Fruit fly (Drosophila melanogaster) whole organism, embryonic: Measurements from ENCODE around the gene superdeath.

Experiments
- Bdp1 ChIP-seq: fragments of 200-800 bp; sonication (Bioruptor generic); optimal IDR thresholded peaks from 3 replicates; lab custom pipeline; 2016; ENCODE audit warnings: missing biosample characterization, missing genetic modification characterization
- Blimp-1 ChIP-seq: fragments of 200-800 bp; sonication (Bioruptor generic); optimal IDR thresholded peaks from 3 replicates; lab custom pipeline; 2018; ENCODE audit warnings: missing biosample characterization, missing genetic modification characterization, mild to moderate bottlenecking, moderate library complexity, missing genetic modification reagents
- CG1024 ChIP-seq: fragments of 200-800 bp; sonication (Bioruptor generic); IDR thresholded peaks from 2 replicates; pipeline ENCODE4 v1.3.6; 2022; ENCODE audit warnings: missing biosample characterization, missing genetic modification characterization
- CG10366 ChIP-seq: fragments of 200-800 bp; sonication (Bioruptor generic); IDR thresholded peaks from 2 replicates; pipeline ENCODE4 v1.3.6; 2022; ENCODE audit warnings: missing biosample characterization, missing genetic modification characterization
- CG11093 ChIP-seq: fragments of 200-800 bp; sonication (Bioruptor generic); IDR thresholded peaks from 3 replicates; pipeline ENCODE4 v1.3.6; 2022; ENCODE audit warnings: missing biosample characterization, missing genetic modification characterization
- CG11456 ChIP-seq: fragments of 200-800 bp; sonication (Bioruptor generic); IDR thresholded peaks from 3 replicates; pipeline ENCODE4 v1.3.6; 2022; ENCODE audit warnings: missing biosample characterization, missing genetic modification characterization
- CG13296 ChIP-seq: fragments of 200-800 bp; sonication (Bioruptor generic); optimal IDR thresholded peaks from 3 replicates; lab custom pipeline; 2018; ENCODE audit warnings: missing biosample characterization, mild to moderate bottlenecking, missing genetic modification characterization
- CG14014 ChIP-seq: fragments of 200-800 bp; sonication (Bioruptor generic); IDR thresholded peaks from 2 replicates; pipeline ENCODE4 v1.3.6; 2022; ENCODE audit warnings: missing biosample characterization, missing genetic modification characterization
- CG14965 ChIP-seq: fragments of 200-800 bp; sonication (Bioruptor generic); optimal IDR thresholded peaks from 2 replicates; lab custom pipeline; 2016; ENCODE audit warnings: missing biosample characterization, missing genetic modification characterization, borderline replicate concordance
- CG17186 ChIP-seq: fragments of 200-800 bp; sonication (Bioruptor generic); optimal IDR thresholded peaks from 3 replicates; lab custom pipeline; 2017; ENCODE audit warnings: missing biosample characterization, missing genetic modification reagents, missing genetic modification characterization
- CG17359 ChIP-seq: fragments of 200-800 bp; sonication (Bioruptor generic); optimal IDR thresholded peaks from 3 replicates; lab custom pipeline; 2018; ENCODE audit warnings: missing biosample characterization, mild to moderate bottlenecking, missing genetic modification characterization, moderate library complexity
- CG2678 ChIP-seq: fragments of 200-800 bp; sonication (Bioruptor generic); optimal IDR thresholded peaks from 3 replicates; lab custom pipeline; 2019; ENCODE audit warnings: missing biosample characterization, mild to moderate bottlenecking, missing genetic modification characterization, moderate library complexity
- CG30403 ChIP-seq: fragments of 200-800 bp; sonication (Bioruptor generic); optimal IDR thresholded peaks from 3 replicates; lab custom pipeline; 2016; ENCODE audit warnings: missing biosample characterization, missing genetic modification characterization
- CG3281 ChIP-seq: fragments of 200-800 bp; sonication (Bioruptor generic); optimal IDR thresholded peaks from 3 replicates; lab custom pipeline; 2017; ENCODE audit warnings: missing biosample characterization, mild to moderate bottlenecking, missing genetic modification characterization
- CG33557 ChIP-seq: fragments of 200-800 bp; sonication (Bioruptor generic); optimal IDR thresholded peaks from 2 replicates; lab custom pipeline; 2019; ENCODE audit warnings: missing biosample characterization, mild to moderate bottlenecking, missing genetic modification characterization, moderate library complexity
- CG4360 ChIP-seq: fragments of 200-800 bp; sonication (Bioruptor generic); IDR thresholded peaks from 2 replicates; pipeline ENCODE4 v1.3.6; 2022; ENCODE audit warnings: missing biosample characterization, missing genetic modification characterization
- CG4424 ChIP-seq: fragments of 200-800 bp; sonication (Bioruptor generic); optimal IDR thresholded peaks from 3 replicates; lab custom pipeline; 2016; ENCODE audit warnings: missing biosample characterization, missing genetic modification characterization
- CG4730 ChIP-seq: fragments of 200-800 bp; sonication (Bioruptor generic); IDR thresholded peaks from 2 replicates; pipeline ENCODE4 v1.3.6; 2022; ENCODE audit warnings: missing biosample characterization, missing genetic modification characterization
- CG6791 ChIP-seq: fragments of 200-800 bp; sonication (Bioruptor generic); IDR thresholded peaks from 3 replicates; pipeline ENCODE4 v1.3.6; 2022; ENCODE audit warnings: missing biosample characterization, missing genetic modification characterization; ENCODE audit not compliant: partially characterized antibody
- CG7745 ChIP-seq: fragments of 200-800 bp; sonication (Bioruptor generic); optimal IDR thresholded peaks from 2 replicates; lab custom pipeline; 2018; ENCODE audit warnings: missing biosample characterization, mild to moderate bottlenecking, missing genetic modification characterization, moderate library complexity
- CG8765 ChIP-seq: fragments of 200-800 bp; sonication (Bioruptor generic); IDR thresholded peaks from 2 replicates; pipeline ENCODE4 v1.3.6; 2022; ENCODE audit warnings: missing biosample characterization, missing genetic modification characterization
- Camta ChIP-seq: fragments of 200-800 bp; sonication (Bioruptor generic); optimal IDR thresholded peaks from 2 replicates; lab custom pipeline; 2016; ENCODE audit warnings: missing biosample characterization, missing genetic modification characterization
- D ChIP-seq, 2 experiments: fragments of 200-800 bp in 1 of 2; fragments of >200 bp in 1 of 2; sonication (Bioruptor generic) in 1 of 2; optimal IDR thresholded peaks; 2 replicates in 1 of 2; 3 replicates in 1 of 2; lab custom pipeline; 2017; ENCODE audit warnings: mild to moderate bottlenecking in 1 of 2, missing biosample characterization in 1 of 2, missing genetic modification characterization in 1 of 2, missing genetic modification reagents in 1 of 2
- HLH3B ChIP-seq: fragments of 200-800 bp; sonication (Bioruptor generic); IDR thresholded peaks from 2 replicates; pipeline ENCODE4 v1.3.6; 2022; ENCODE audit warnings: missing biosample characterization, missing genetic modification characterization
- Kr ChIP-seq: fragments of 200-800 bp; sonication (Bioruptor generic); optimal IDR thresholded peaks from 2 replicates; lab custom pipeline; 2017; ENCODE audit warnings: missing biosample characterization, mild to moderate bottlenecking, missing genetic modification characterization
- Lpt ChIP-seq: fragments of >200 bp; optimal IDR thresholded peaks from 2 replicates; lab custom pipeline; 2018; ENCODE audit warnings: missing biosample characterization, missing genetic modification characterization
- MESR4 ChIP-seq: fragments of 200-800 bp; sonication (Bioruptor generic); optimal IDR thresholded peaks from 2 replicates; lab custom pipeline; 2018; ENCODE audit warnings: missing biosample characterization, mild to moderate bottlenecking, missing genetic modification characterization, moderate library complexity
- NFAT ChIP-seq: fragments of 200-800 bp; sonication (Bioruptor generic); IDR thresholded peaks from 2 replicates; pipeline ENCODE4 v1.3.6; 2022; ENCODE audit warnings: missing biosample characterization, missing genetic modification characterization
- Nf-YA ChIP-seq: fragments of 200-800 bp; sonication (Bioruptor generic); IDR thresholded peaks from 2 replicates; pipeline ENCODE4 v1.3.6; 2022; ENCODE audit warnings: missing biosample characterization, missing genetic modification characterization
- Rfx ChIP-seq: fragments of 200-800 bp; sonication (Bioruptor generic); IDR thresholded peaks from 2 replicates; pipeline ENCODE4 v1.3.6; 2022; ENCODE audit warnings: missing biosample characterization, missing genetic modification characterization
- Usf ChIP-seq: fragments of 200-800 bp; sonication (Bioruptor generic); optimal IDR thresholded peaks from 2 replicates; lab custom pipeline; 2017; ENCODE audit warnings: missing genotype, missing biosample characterization, missing genetic modification characterization
- abd-A ChIP-seq: fragments of 200-800 bp; sonication (Bioruptor generic); optimal IDR thresholded peaks from 3 replicates; lab custom pipeline; 2019; ENCODE audit warnings: missing biosample characterization, mild to moderate bottlenecking, missing genetic modification characterization, moderate library complexity
- al ChIP-seq: fragments of 200-800 bp; sonication (Bioruptor generic); IDR thresholded peaks from 2 replicates; pipeline ENCODE4 v1.3.6; 2022; ENCODE audit warnings: missing biosample characterization, missing genetic modification characterization
- ash1 ChIP-seq: fragments of 200-800 bp; sonication (Bioruptor generic); optimal IDR thresholded peaks from 2 replicates; lab custom pipeline; 2018; ENCODE audit warnings: missing biosample characterization, mild to moderate bottlenecking, missing genetic modification characterization
- crol ChIP-seq: fragments of 200-800 bp; sonication (Bioruptor generic); IDR thresholded peaks from 2 replicates; pipeline ENCODE4 v1.3.6; 2022; ENCODE audit warnings: missing biosample characterization, missing genetic modification characterization
- dysf ChIP-seq: fragments of 200-800 bp; sonication (Bioruptor generic); IDR thresholded peaks from 3 replicates; pipeline ENCODE4 v1.3.6; 2022; ENCODE audit warnings: missing biosample characterization, missing genetic modification characterization
- en ChIP-seq: fragments of 200-800 bp; sonication (Bioruptor generic); optimal IDR thresholded peaks from 2 replicates; lab custom pipeline; 2016; ENCODE audit warnings: missing biosample characterization, missing genetic modification characterization
- hb ChIP-seq: fragments of 200-800 bp; sonication (Bioruptor generic); IDR thresholded peaks from 3 replicates; pipeline ENCODE4 v1.3.6; 2022; ENCODE audit warnings: missing biosample characterization, missing genetic modification characterization; ENCODE audit not compliant: partially characterized antibody
- her ChIP-seq: fragments of 200-800 bp; sonication (Bioruptor generic); optimal IDR thresholded peaks from 2 replicates; lab custom pipeline; 2016; ENCODE audit warnings: missing biosample characterization, missing genetic modification characterization
- insv ChIP-seq, 2 experiments: fragments of 200-800 bp; sonication (Bioruptor generic); optimal IDR thresholded peaks; 3 replicates each; lab custom pipeline; 2016 to 2018; ENCODE audit warnings: missing biosample characterization in 2 of 2, missing genetic modification characterization in 2 of 2
- ken ChIP-seq: fragments of 200-800 bp; sonication (Bioruptor generic); IDR thresholded peaks from 3 replicates; pipeline ENCODE4 v1.3.6; 2022; ENCODE audit warnings: missing biosample characterization, missing genetic modification characterization
- kni ChIP-seq: fragments of 200-800 bp; sonication (Bioruptor generic); optimal IDR thresholded peaks from 3 replicates; lab custom pipeline; 2017; ENCODE audit warnings: mild to moderate bottlenecking, missing biosample characterization, missing genetic modification reagents, missing genetic modification characterization
- otp ChIP-seq: fragments of 200-800 bp; sonication (Bioruptor generic); IDR thresholded peaks from 3 replicates; pipeline ENCODE4, ENCODE4 v1.3.6; 2022; ENCODE audit warnings: missing biosample characterization, missing genetic modification characterization
- p53 ChIP-seq: fragments of 200-800 bp; sonication (Bioruptor generic); optimal IDR thresholded peaks from 2 replicates; lab custom pipeline; 2016; ENCODE audit warnings: missing biosample characterization, missing genetic modification characterization
- ssp ChIP-seq: fragments of 200-800 bp; sonication (Bioruptor generic); IDR thresholded peaks from 2 replicates; pipeline ENCODE4 v1.3.6; 2022; ENCODE audit warnings: missing biosample characterization, missing genetic modification characterization
- tap ChIP-seq: fragments of 200-800 bp; optimal IDR thresholded peaks from 3 replicates; lab custom pipeline; 2019; ENCODE audit warnings: missing biosample characterization, mild to moderate bottlenecking, missing genetic modification characterization, moderate library complexity
- yki ChIP-seq: fragments of >200 bp; optimal IDR thresholded peaks from 3 replicates; lab custom pipeline; 2018
- zen ChIP-seq: fragments of 200-800 bp; sonication (Bioruptor generic); optimal IDR thresholded peaks from 3 replicates; lab custom pipeline; 2018; ENCODE audit warnings: missing biosample characterization, mild to moderate bottlenecking, missing genetic modification characterization, moderate library complexity
- zfh2 ChIP-seq: fragments of 200-800 bp; sonication (Bioruptor generic); optimal IDR thresholded peaks from 2 replicates; lab custom pipeline; 2016; ENCODE audit warnings: missing biosample characterization, missing genetic modification characterization

superdeath gene

dm6 chr3R:29122817-29123611, 15.4 kb upstream of the superdeath start, which contains the start of the genes yem and Ctl2 (continued):
- TF ChIP-seq CG33557 = no peak
- TF ChIP-seq D (optimal IDR thresholded peaks at IDR 0.05; lab: Kevin White, UChicago) = no peak
- peak; percentile 50 for TF ChIP-seq D (GFP tag; optimal IDR thresholded peaks at IDR 0.05; lab: Kevin White, UChicago)
- TF ChIP-seq CG30403 = peak; percentile 92
- TF ChIP-seq CG10366 (GFP tag; lab: Robert Waterston, UW) = peak; percentile 48
- TF ChIP-seq ash1 = peak; percentile 57
- peak; percentile 44 for TF ChIP-seq CG14014 (GFP tag; lab: Robert Waterston, UW)
- TF ChIP-seq ken (GFP tag; lab: Robert Waterston, UW) = peak; percentile 73
- TF ChIP-seq Bdp1 (GFP tag; lab: Kevin White, UChicago) = peak; percentile 69
- peak; percentile 84 for TF ChIP-seq Rfx
- peak; percentile 42 for TF ChIP-seq CG14965 (GFP tag; lab: Kevin White, UChicago)
- TF ChIP-seq CG13296 = peak; percentile 17
- peak; percentile 61 for TF ChIP-seq CG3281 (GFP tag; lab: Kevin White, UChicago)
- TF ChIP-seq zen (tag; lab: Kevin White, UChicago) = peak; percentile 40
- peak; percentile 68 for TF ChIP-seq CG17186 (GFP tag; lab: Kevin White, UChicago)
- TF ChIP-seq CG4360 = no peak
- TF ChIP-seq crol (GFP tag; lab: Robert Waterston, UW) = peak; percentile 95
- no peak for TF ChIP-seq Nf-YA (GFP tag; lab: Robert Waterston, UW)
- no peak for TF ChIP-seq Kr (GFP tag; lab: Kevin White, UChicago)
- TF ChIP-seq CG17359 (tag; lab: Kevin White, UChicago) = peak; percentile 11
- TF ChIP-seq Lpt = no peak
- peak; percentile 89 for TF ChIP-seq NFAT (GFP tag; lab: Robert Waterston, UW)
- peak; percentile 50; the same call in 1 of the 2 replicates for TF ChIP-seq CG4730
- TF ChIP-seq CG4424 (GFP tag; lab: Kevin White, UChicago) = peak; percentile 77
- TF ChIP-seq Camta (GFP tag; lab: Kevin White, UChicago) = peak; percentile 80
- TF ChIP-seq CG7745 (tag; lab: Kevin White, UChicago) = peak; percentile 4
- no peak; the same call in 2 of the 3 replicates for TF ChIP-seq CG11093 (GFP tag; lab: Robert Waterston, UW)
- TF ChIP-seq CG6791 (GFP tag; lab: Robert Waterston, UW) = peak; percentile 29; the same call in 1 of the 3 replicates
- peak; percentile 25; the same call in 1 of the 2 replicates for TF ChIP-seq CG1024 (GFP tag; lab: Robert Waterston, UW)
- peak; percentile 59 for TF ChIP-seq CG2678 (tag; lab: Kevin White, UChicago)
- TF ChIP-seq Blimp-1 (GFP tag; lab: Kevin White, UChicago) = peak; percentile 23
- no peak for TF ChIP-seq hb (GFP tag; lab: Robert Waterston, UW)
- TF ChIP-seq en (GFP tag; lab: Kevin White, UChicago) = peak; percentile 34
- 0 out of 2 replicates have a peak, but pooled peaks have one; percentile 7 for TF ChIP-seq CG8765 (GFP tag; lab: Robert Waterston, UW)
- TF ChIP-seq al (GFP tag; lab: Robert Waterston, UW) = peak; percentile 48
- peak; percentile 79 for TF ChIP-seq ssp (GFP tag; lab: Robert Waterston, UW)
- TF ChIP-seq zfh2 (GFP tag; lab: Kevin White, UChicago) = peak; percentile 93
- no peak for TF ChIP-seq abd-A
- peak; percentile 11 for TF ChIP-seq kni (GFP tag; lab: Kevin White, UChicago)
- peak; percentile 41 for TF ChIP-seq MESR4 (GFP tag; lab: Kevin White, UChicago)
- peak; percentile 13 to 38 for TF ChIP-seq insv (GFP tag; optimal IDR thresholded peaks at IDR 0.05; lab: Kevin White, UChicago)
- TF ChIP-seq Usf (GFP tag; lab: Kevin White, UChicago) = peak; percentile 46
- peak; percentile 81 for TF ChIP-seq CG11456
- TF ChIP-seq dysf = peak; percentile 79
- no peak for TF ChIP-seq yki (lab: Kevin White, UChicago)
- TF ChIP-seq her (GFP tag; lab: Kevin White, UChicago) = peak; percentile 45
- peak; percentile 63 for TF ChIP-seq p53
- TF ChIP-seq otp (GFP tag; lab: Robert Waterston, UW) = peak; percentile 42; the same call in 1 of the 3 replicates
- peak; percentile 3 for TF ChIP-seq tap (tag; lab: Kevin White, UChicago)
- peak; percentile 39; the same call in 1 of the 2 replicates for TF ChIP-seq HLH3B (GFP tag; lab: Robert Waterston, UW)
